Fruit fly (Drosophila melanogaster) Kc167 (cell line): ENCODE measurements around the gene ana1.

Source experiments
- Myc ChIP-seq: fragments of >200 bp; optimal IDR thresholded peaks from 2 replicates; lab custom pipeline; 2017; ENCODE audit warnings: missing external identifiers
- Sin3A ChIP-seq: fragments of >200 bp; optimal IDR thresholded peaks from 2 replicates; lab custom pipeline; 2018; ENCODE audit warnings: missing external identifiers
- h ChIP-seq: fragments of >200 bp; optimal IDR thresholded peaks from 3 replicates; lab custom pipeline; 2018; ENCODE audit warnings: missing external identifiers
- insv ChIP-seq: fragments of >200 bp; optimal IDR thresholded peaks from 3 replicates; lab custom pipeline; 2018; ENCODE audit warnings: missing external identifiers
- psq ChIP-seq: fragments of >200 bp; optimal IDR thresholded peaks from 2 replicates; lab custom pipeline; 2017; ENCODE audit warnings: missing external identifiers
- ttk ChIP-seq: sonication (Bioruptor generic); optimal IDR thresholded peaks from 2 replicates; lab custom pipeline; 2017; ENCODE audit warnings: missing external identifiers

ana1 gene

DNA sequence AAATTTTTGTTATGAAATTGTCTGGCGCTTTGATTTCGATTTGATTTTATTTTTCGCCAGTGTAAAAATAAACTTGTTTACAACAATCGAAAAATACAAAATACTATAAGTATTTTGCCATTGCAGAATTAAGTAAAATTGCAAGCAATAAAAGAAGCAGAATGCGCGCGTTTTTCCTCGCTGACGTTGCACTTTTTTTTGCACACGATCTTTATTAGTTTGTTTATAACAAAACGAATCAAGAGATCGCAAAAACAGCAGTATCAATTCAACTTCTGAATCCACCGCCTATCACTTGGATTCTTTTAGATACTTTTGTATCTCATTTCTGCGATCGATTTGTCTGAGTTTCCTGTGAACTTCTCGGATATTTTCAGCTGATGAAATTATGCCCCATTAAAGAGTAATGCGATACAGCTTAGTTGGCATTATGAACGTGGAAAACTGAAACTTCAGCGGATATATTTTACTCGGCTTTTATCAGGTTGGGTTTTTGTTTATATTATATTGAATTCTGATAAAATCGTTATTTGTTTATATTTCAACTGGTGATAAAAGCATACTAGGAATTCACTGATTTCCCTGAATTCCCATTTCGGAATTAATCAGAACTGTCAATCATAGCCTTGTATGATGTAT lies 42.8 kb downstream of the ana1 start:
- TF ChIP-seq Sin3A (no peak), psq (lab: Kevin White, UChicago) (no peak), insv (no peak), Myc (no peak), h (no peak), ttk (lab: Kevin White, UChicago) (no peak)

DNA sequence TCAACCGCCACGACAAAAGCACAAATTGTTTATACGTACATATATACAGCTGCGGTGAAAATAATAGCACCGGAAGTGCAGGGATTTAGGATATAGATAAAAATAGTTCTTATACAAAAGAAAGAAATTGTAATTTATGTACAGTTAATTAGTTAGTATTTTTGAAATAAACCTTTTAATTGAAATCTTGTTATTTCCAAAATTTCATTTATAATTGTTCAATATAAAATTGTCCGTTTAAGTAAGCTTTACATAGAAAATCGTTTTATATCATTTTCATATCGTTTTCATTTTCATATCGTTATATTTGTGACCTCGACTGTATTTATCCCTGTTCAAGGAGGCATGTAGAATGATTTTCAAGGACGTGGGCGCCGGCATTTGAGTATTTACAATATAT lies 43.7 kb downstream of the ana1 start:
- TF ChIP-seq ttk (lab: Kevin White, UChicago) (no peak), insv (no peak), psq (lab: Kevin White, UChicago) (no peak), Sin3A (no peak), Myc (no peak), h (no peak)

DNA sequence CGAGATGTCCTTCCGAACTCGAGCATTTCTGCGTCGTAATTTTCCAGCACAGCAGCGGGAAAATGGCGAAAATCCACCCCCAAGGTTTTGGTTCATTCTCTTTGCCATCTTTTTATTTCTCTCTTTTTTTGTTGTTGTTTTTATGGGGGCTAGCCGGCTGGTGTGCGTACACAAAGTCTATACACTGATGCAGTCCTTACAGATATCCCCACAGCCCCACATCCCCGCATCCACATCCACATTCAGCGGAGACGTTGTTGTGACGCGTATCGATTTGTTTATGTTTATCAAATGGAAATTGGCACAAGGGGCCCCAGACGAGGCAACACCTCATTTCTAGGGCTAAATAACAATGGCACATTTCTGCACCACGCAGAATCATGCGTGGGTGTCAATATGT lies 44.7 kb downstream of the ana1 start:
- TF ChIP-seq psq (lab: Kevin White, UChicago) (no peak), insv (no peak), h (no peak), ttk (lab: Kevin White, UChicago) (no peak)

DNA sequence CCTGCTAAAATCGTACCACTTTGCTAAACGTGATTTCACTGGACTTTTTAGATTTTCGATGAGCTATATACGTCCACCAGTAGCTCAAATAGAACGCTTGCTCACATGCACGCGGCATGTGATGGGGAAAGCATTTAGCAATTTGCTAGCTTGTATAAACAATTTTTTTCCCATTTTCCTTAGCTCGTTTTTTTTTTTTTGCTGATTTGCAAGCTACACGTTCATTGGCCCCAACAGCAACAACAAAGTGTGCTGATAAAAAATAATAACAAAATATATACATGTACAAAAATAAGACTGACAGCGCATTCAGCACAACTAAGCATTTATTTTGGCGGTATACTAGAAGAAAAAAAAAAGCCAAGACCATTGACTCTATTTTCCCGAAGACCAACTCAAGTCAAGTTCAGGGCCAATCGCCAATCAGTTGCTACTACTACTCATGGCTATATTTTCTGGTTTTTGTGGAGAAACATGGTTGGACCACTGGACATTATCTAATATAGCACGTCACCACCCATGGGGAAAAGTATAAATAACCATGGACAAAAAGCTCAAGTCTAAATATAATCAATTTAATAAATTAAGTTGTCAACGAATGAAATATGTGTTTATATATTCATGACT lies 45.5 kb downstream of the ana1 start:
- TF ChIP-seq ttk (lab: Kevin White, UChicago) (no peak), insv (no peak), psq (lab: Kevin White, UChicago) (no peak), Myc (no peak), h (no peak), Sin3A (no peak)

DNA sequence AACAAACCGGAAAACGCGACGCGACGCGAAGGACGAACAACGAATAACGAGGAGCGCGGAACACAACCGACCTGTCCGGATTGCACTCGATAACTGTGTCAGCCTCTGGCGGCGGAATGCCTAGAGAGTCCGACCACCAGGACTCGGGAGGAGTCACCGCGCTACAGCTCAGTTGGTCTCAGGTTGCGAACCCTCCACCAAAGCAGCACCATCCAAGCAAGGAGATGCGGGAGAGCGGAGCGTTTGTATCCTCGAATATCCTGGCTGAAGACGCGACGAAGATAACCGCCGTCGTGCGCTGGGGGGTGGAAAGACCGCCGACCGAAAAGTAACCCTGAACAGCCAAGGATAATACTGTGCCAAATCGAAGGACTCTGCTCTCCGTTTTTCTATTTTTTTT lies 47.0 kb downstream of the ana1 start:
- no peak for TF ChIP-seq insv
- no peak for TF ChIP-seq h
- no peak for TF ChIP-seq ttk (lab: Kevin White, UChicago)
- TF ChIP-seq psq (lab: Kevin White, UChicago) = no peak
- no peak for TF ChIP-seq Sin3A
- no peak for TF ChIP-seq Myc

DNA sequence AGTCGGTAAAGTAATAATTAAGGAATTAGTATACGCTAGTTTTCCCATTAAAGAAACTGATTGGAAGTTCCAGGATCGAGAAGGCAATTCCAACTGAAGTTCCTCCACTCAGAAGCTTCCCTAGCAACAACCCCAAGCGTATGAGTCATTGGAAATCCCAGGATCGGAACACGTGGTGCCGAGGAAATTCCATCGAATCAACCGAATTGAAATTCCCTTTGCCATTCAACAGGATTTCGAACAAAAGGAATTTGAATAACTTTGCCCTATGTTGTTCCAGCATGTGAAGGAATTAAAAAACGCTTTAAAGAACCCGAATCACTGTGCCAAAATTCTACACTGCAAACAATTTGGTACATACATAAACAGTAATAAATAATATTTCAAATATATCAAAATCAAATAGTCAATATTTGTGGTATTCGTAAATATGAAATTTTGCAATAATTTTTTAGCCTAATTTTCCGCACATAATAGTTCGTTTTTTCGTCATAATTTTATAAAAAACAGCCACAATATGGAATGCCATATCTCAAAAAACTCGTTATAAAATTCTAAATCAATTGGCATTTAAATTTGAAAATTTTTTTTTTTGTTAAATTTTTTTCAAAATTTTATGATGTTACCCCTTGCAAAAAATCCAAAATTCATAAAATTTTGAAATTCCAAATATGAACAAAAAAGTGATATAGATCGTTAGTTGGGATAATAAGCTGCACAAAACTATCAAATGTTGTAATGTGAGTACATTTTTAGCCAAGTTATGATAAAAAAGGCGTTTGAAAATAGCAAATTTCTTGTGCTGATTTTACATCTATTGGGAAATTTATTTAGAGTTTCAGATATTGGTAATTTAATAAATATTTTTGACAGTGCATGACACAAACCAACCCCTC lies 49.9 kb downstream of the ana1 start:
- TF ChIP-seq Myc = no peak
- no peak for TF ChIP-seq Sin3A
- TF ChIP-seq psq (lab: Kevin White, UChicago) = no peak
- no peak for TF ChIP-seq h
- no peak for TF ChIP-seq insv
- TF ChIP-seq ttk (lab: Kevin White, UChicago) = no peak

DNA sequence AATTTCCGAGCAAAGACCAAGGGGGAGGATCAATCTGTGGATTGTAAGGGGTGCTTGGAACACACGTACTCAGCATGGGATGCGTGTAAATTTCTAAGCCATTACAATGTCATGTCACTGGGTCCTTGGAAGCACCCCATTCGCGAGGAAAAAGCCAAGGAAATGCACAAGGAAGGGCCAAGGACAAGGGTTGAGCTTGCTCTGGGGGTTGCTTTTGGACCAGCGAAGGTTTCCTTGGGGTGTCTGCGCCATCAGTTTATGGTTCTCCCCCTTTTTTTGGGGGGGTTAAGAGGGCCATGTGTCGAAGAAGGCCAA lies 50.5 kb downstream of the ana1 start:
- TF ChIP-seq h (no peak), psq (lab: Kevin White, UChicago) (no peak), insv (no peak), Myc (no peak), Sin3A (no peak), ttk (lab: Kevin White, UChicago) (no peak)

DNA sequence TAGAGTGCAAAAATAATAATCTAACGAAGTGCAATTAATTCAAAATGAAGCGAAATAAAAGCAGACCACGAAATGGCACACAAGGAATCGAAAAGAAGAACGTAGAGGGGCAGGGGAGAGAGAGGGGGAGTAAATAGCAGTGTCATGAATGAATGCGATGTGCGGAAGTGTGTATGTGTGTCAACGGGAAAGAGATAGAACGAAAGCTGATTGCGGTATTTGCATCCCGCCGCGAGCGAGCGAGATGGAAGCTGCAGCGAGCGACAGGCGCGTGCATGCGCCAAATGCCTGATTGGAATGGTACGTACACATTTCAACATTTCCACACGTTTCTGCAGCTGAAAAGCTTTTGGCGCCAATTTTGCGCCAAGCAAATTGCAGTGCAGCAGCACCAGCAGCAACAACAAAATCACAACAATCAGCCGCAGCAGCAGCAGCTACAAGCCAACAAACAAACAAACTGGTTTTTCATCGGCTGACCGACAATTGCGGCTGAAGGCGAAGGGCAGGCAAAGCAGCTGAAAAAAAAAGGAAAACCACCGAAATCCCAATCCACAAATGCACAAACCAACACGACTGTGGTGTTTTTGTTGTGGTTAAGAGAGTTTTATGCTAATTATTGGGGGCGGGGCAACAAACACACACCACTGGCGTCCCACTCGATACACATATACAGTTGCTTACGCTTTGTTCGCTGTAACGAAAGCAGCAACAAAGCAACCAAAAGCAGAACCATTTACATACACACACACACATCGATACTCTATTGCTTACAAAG lies 51.7 kb downstream of the ana1 start:
- TF ChIP-seq psq (lab: Kevin White, UChicago) (peak; percentile 35), ttk (lab: Kevin White, UChicago) (no peak)

DNA sequence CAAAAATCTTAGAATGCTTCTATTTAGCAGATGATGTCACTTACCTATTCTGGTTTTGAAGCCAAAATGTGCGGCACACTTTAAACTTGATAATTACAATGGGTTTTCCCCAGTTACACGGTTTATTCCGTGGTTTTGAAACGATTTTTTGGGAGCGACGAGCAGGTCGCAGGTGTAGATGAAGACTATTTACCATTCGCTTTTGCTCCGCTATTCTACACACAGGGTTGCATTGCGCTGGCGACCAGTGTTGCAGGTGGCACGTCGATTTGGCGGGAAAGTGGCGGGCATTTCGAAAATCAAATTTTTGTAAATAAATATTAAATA lies 52.3 kb downstream of the ana1 start, which contains the start of gene REPTOR:
REPTOR (minus strand) TSS at position 196 of the 327 bp plus-strand sequence.
- TF ChIP-seq Sin3A = no peak
- TF ChIP-seq insv = no peak
- no peak for TF ChIP-seq Myc
- no peak for TF ChIP-seq h
- no peak for TF ChIP-seq ttk (lab: Kevin White, UChicago)
- TF ChIP-seq psq (lab: Kevin White, UChicago) = peak; percentile 72

DNA sequence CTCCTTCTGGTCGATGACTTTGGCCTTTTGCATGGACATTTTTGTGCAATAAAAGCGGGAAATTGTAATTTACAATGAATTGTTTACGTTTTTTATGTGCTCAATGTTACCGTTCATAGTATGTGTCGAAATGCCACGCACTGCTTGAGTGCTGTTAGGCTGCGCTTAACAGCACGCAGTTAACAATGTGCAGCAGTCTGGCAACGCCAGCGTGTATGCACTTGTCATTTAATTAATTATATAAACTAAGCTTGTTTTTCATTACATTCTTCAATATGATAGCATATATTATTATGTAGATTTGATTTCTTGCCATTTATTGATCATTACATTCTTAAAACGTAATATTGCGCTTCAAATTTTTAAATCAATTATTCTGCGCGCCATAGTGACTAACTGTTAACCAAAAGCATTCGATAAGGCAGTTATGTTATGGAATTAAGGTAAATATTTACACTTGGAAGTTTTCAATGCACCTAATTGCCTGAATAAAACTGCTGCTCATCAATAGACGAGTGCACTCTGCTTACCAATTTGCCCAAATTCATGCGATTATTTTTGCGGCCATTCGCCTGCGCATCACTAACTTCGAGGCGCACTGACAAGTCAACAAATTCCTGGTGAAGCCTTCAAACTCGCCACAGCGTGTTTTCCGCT lies 54.8 kb downstream of the ana1 start, which contains the start of the genes CG13625 and mld:
CG13625 (minus strand) TSS at position 119 of the 657 bp plus-strand sequence.
mld (plus strand) TSS at position 612 of the 657 bp plus-strand sequence.
- peak; percentile 42 for TF ChIP-seq psq (lab: Kevin White, UChicago)
- TF ChIP-seq Myc = no peak
- TF ChIP-seq insv = no peak
- no peak for TF ChIP-seq ttk (lab: Kevin White, UChicago)
- TF ChIP-seq Sin3A = no peak
- no peak for TF ChIP-seq h
